Fruit fly (Drosophila melanogaster) whole organism, wandering third instar larva: ENCODE data around the gene GCS1.

Experiments used
- Dfd ChIP-seq: fragments of >200 bp; optimal IDR thresholded peaks from 2 replicates; lab custom pipeline; 2017; ENCODE audit warnings: missing biosample characterization, missing genetic modification characterization
- Mio ChIP-seq: sonication (Bioruptor generic); optimal IDR thresholded peaks from 2 replicates; lab custom pipeline; 2016; ENCODE audit warnings: missing biosample characterization, missing genetic modification characterization
- Sp1 ChIP-seq: fragments of 200-800 bp; sonication (Bioruptor generic); optimal IDR thresholded peaks from 3 replicates; lab custom pipeline; 2019; ENCODE audit warnings: missing biosample characterization, mild to moderate bottlenecking, missing genetic modification characterization, moderate library complexity
- dmrt93B ChIP-seq: fragments of 200-800 bp; sonication (Bioruptor generic); optimal IDR thresholded peaks from 2 replicates; lab custom pipeline; 2018; ENCODE audit warnings: missing biosample characterization, mild to moderate bottlenecking, missing genetic modification characterization
- foxo ChIP-seq, 2 experiments: fragments of 200-800 bp; sonication (Bioruptor generic); optimal IDR thresholded peaks; 2 replicates in 1 of 2; 3 replicates in 1 of 2; lab custom pipeline; 2016 to 2017; ENCODE audit warnings: missing biosample characterization in 2 of 2, missing genetic modification characterization in 2 of 2
- psq ChIP-seq: fragments of 200-800 bp; sonication (Bioruptor generic); optimal IDR thresholded peaks from 3 replicates; lab custom pipeline; 2017; ENCODE audit warnings: missing biosample characterization, mild to moderate bottlenecking, missing genetic modification characterization, moderate library complexity
- rgr ChIP-seq: fragments of 200-800 bp; sonication (Bioruptor generic); optimal IDR thresholded peaks from 3 replicates; lab custom pipeline; 2016; ENCODE audit warnings: missing biosample characterization, mild to moderate bottlenecking, missing genetic modification characterization
- sv ChIP-seq: fragments of 200-800 bp; sonication (Bioruptor generic); optimal IDR thresholded peaks from 3 replicates; lab custom pipeline; 2016; ENCODE audit warnings: missing biosample characterization, missing genetic modification characterization

DNA sequence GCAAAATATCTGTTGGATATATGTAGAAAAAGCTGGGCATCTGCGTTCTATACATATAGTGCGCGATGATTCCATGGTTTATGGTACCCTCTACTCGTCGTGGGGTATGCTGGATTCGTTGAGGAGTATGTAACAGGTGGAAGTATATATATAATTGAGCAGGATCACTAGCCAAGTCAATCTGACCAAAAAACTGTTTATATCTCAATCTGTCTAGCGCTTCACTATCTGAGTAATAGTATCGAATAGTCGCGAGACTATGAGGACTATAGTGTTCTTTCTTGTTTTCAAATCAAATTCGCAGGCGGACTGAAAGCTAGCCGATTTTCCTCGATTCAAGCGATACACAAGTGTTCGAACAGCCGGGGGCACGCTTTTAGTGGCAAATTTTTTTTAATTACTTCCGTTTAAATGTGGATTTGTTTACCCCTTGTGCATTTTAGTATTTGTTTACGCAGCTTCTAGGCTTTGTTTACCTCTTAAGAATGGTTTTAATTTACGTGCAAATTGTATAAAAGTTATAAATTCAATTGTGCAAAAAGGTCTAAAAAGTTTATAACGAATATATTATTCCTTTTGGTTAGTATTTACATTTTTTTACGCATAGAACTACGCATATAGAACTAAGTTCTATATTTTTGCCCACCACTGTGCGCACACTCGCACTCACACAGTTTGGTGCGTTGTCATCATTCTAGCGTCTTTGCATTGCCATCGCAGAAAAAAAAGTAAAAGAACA is 43.0 kb upstream of the GCS1 start:
- TF ChIP-seq Mio (GFP tag; lab: Kevin White, UChicago) = no peak
- TF ChIP-seq sv (GFP tag; lab: Kevin White, UChicago) = peak; percentile 68
- TF ChIP-seq foxo (GFP tag; optimal IDR thresholded peaks at IDR 0.05; lab: Kevin White, UChicago) = peak in 1 of 2 experiments; percentile 59
- TF ChIP-seq dmrt93B (GFP tag; lab: Kevin White, UChicago) = no peak
- TF ChIP-seq rgr = peak; percentile 52
- TF ChIP-seq psq (GFP tag; lab: Kevin White, UChicago) = peak; percentile 25
- no peak for TF ChIP-seq Dfd (GFP tag; lab: Kevin White, UChicago)
- TF ChIP-seq Sp1 (GFP tag; lab: Kevin White, UChicago) = peak; percentile 20
